Fruit fly (Drosophila melanogaster) whole organism, embryonic: ENCODE measurements around the gene pall.
A peak's percentile ranks its signal among the peaks of the same experiment; 100 is the strongest.

ENCODE experiments used
- Abd-B ChIP-seq: fragments of 200-800 bp; sonication (Bioruptor generic); optimal IDR thresholded peaks from 2 replicates; lab custom pipeline; 2018; ENCODE audit warnings: missing biosample characterization, mild to moderate bottlenecking, missing genetic modification characterization, moderate library complexity
- Atf3 ChIP-seq: fragments of 200-800 bp; sonication (Bioruptor generic); optimal IDR thresholded peaks from 3 replicates; lab custom pipeline; 2016; ENCODE audit warnings: missing biosample characterization, missing genetic modification characterization
- BEAF-32 ChIP-seq: fragments of 200-800 bp; sonication (Bioruptor generic); optimal IDR thresholded peaks from 3 replicates; lab custom pipeline; 2017; ENCODE audit warnings: missing biosample characterization, missing genetic modification characterization, mild to moderate bottlenecking, moderate library complexity, missing genetic modification reagents
- CG10147 ChIP-seq: fragments of 200-800 bp; sonication (Bioruptor generic); optimal IDR thresholded peaks from 2 replicates; lab custom pipeline; 2019; ENCODE audit warnings: missing biosample characterization, mild to moderate bottlenecking, missing genetic modification characterization, moderate library complexity
- CG10543 ChIP-seq: fragments of 200-800 bp; sonication (Bioruptor generic); optimal IDR thresholded peaks from 3 replicates; lab custom pipeline; 2017; ENCODE audit warnings: missing biosample characterization, mild to moderate bottlenecking, missing genetic modification characterization, moderate library complexity
- CG10959 ChIP-seq: fragments of 200-800 bp; sonication (Bioruptor generic); IDR thresholded peaks from 2 replicates; pipeline ENCODE4 v1.3.6; 2022; ENCODE audit warnings: missing biosample characterization, missing genetic modification characterization
- CG10979 ChIP-seq: fragments of 200-800 bp; sonication (Bioruptor generic); optimal IDR thresholded peaks from 2 replicates; lab custom pipeline; 2018; ENCODE audit warnings: missing biosample characterization, mild to moderate bottlenecking, missing genetic modification characterization, moderate library complexity
- CG13894 ChIP-seq: fragments of 200-800 bp; sonication (Bioruptor generic); optimal IDR thresholded peaks from 3 replicates; lab custom pipeline; 2018; ENCODE audit warnings: missing biosample characterization, mild to moderate bottlenecking, missing genetic modification characterization, moderate library complexity
- CG15696 ChIP-seq: fragments of 200-800 bp; sonication (Bioruptor generic); optimal IDR thresholded peaks from 2 replicates; lab custom pipeline; 2019; ENCODE audit warnings: missing biosample characterization, mild to moderate bottlenecking, missing genetic modification characterization, moderate library complexity
- CG16779 ChIP-seq: fragments of 200-800 bp; sonication (Bioruptor generic); IDR thresholded peaks from 2 replicates; pipeline ENCODE4 v1.3.6; 2022; ENCODE audit warnings: missing biosample characterization, missing genetic modification characterization
- CG34224 ChIP-seq: fragments of 200-800 bp; sonication (Bioruptor generic); IDR thresholded peaks from 3 replicates; pipeline ENCODE4 v1.3.6; 2022; ENCODE audit warnings: missing biosample characterization, missing genetic modification characterization; ENCODE audit not compliant: partially characterized antibody
- CG34422 ChIP-seq: fragments of 200-800 bp; sonication (Bioruptor generic); IDR thresholded peaks from 3 replicates; pipeline ENCODE4 v1.3.6; 2022; ENCODE audit warnings: missing biosample characterization, missing genetic modification characterization
- CG6654 ChIP-seq: fragments of 200-800 bp; sonication (Bioruptor generic); optimal IDR thresholded peaks from 2 replicates; lab custom pipeline; 2017; ENCODE audit warnings: missing biosample characterization, mild to moderate bottlenecking, missing genetic modification characterization
- CG8765 ChIP-seq: fragments of 200-800 bp; sonication (Bioruptor generic); IDR thresholded peaks from 2 replicates; pipeline ENCODE4 v1.3.6; 2022; ENCODE audit warnings: missing biosample characterization, missing genetic modification characterization
- D ChIP-seq, 2 experiments: fragments of 200-800 bp in 1 of 2; fragments of >200 bp in 1 of 2; sonication (Bioruptor generic) in 1 of 2; optimal IDR thresholded peaks; 2 replicates in 1 of 2; 3 replicates in 1 of 2; lab custom pipeline; 2017; ENCODE audit warnings: mild to moderate bottlenecking in 1 of 2, missing biosample characterization in 1 of 2, missing genetic modification characterization in 1 of 2, missing genetic modification reagents in 1 of 2
- Dip2 ChIP-seq: fragments of 200-800 bp; sonication (Bioruptor generic); IDR thresholded peaks from 2 replicates; pipeline ENCODE4 v1.3.6; 2022; ENCODE audit warnings: missing biosample characterization, missing genetic modification characterization
- Eip74EF ChIP-seq, 2 experiments: fragments of 200-800 bp in 1 of 2; fragments of >200 bp in 1 of 2; sonication (Bioruptor generic) in 1 of 2; optimal IDR thresholded peaks; 2 replicates each; lab custom pipeline; 2017 to 2019; ENCODE audit warnings: missing biosample characterization in 2 of 2, missing genetic modification characterization in 2 of 2, mild to moderate bottlenecking in 1 of 2, moderate library complexity in 1 of 2
- Elba2 ChIP-seq: fragments of 200-800 bp; sonication (Bioruptor generic); optimal IDR thresholded peaks from 3 replicates; lab custom pipeline; 2016; ENCODE audit warnings: missing biosample characterization, missing genetic modification characterization
- H15 ChIP-seq: fragments of 200-800 bp; sonication (Bioruptor generic); IDR thresholded peaks from 3 replicates; pipeline ENCODE4 v1.3.6; 2022; ENCODE audit warnings: missing biosample characterization, missing genetic modification characterization
- HLH3B ChIP-seq: fragments of 200-800 bp; sonication (Bioruptor generic); IDR thresholded peaks from 2 replicates; pipeline ENCODE4 v1.3.6; 2022; ENCODE audit warnings: missing biosample characterization, missing genetic modification characterization
- HmgD ChIP-seq: fragments of 200-800 bp; sonication (Bioruptor generic); optimal IDR thresholded peaks from 3 replicates; lab custom pipeline; 2016; ENCODE audit warnings: missing biosample characterization, missing genetic modification characterization
- Hr3 ChIP-seq: fragments of 200-800 bp; sonication (Bioruptor generic); optimal IDR thresholded peaks from 3 replicates; lab custom pipeline; 2016; ENCODE audit warnings: missing biosample characterization, missing genetic modification characterization
- Hr39 ChIP-seq: fragments of >200 bp; optimal IDR thresholded peaks from 2 replicates; lab custom pipeline; 2017
- Hr51 ChIP-seq, 2 experiments: fragments of 200-800 bp; sonication (Bioruptor generic); optimal IDR thresholded peaks; 2 replicates in 1 of 2; 3 replicates in 1 of 2; lab custom pipeline; 2016 to 2018; ENCODE audit warnings: missing biosample characterization in 2 of 2, missing genetic modification characterization in 2 of 2, mild to moderate bottlenecking in 1 of 2, moderate library complexity in 1 of 2
- Med ChIP-seq: fragments of 200-800 bp; sonication (Bioruptor generic); peaks from one replicate; lab custom pipeline; 2016; ENCODE audit warnings: missing biosample characterization, missing genetic modification characterization, mild to moderate bottlenecking, inconsistent platforms, moderate library complexity
- Six4 ChIP-seq: fragments of 200-800 bp; sonication (Bioruptor generic); optimal IDR thresholded peaks from 2 replicates; lab custom pipeline; 2016; ENCODE audit warnings: missing biosample characterization, missing genetic modification characterization
- Vsx1 ChIP-seq: fragments of 200-800 bp; sonication (Bioruptor generic); optimal IDR thresholded peaks from 2 replicates; lab custom pipeline; 2017; ENCODE audit warnings: missing biosample characterization, mild to moderate bottlenecking, missing genetic modification characterization, missing genetic modification reagents
- al ChIP-seq: fragments of 200-800 bp; sonication (Bioruptor generic); IDR thresholded peaks from 2 replicates; pipeline ENCODE4 v1.3.6; 2022; ENCODE audit warnings: missing biosample characterization, missing genetic modification characterization
- ash1 ChIP-seq: fragments of 200-800 bp; sonication (Bioruptor generic); optimal IDR thresholded peaks from 2 replicates; lab custom pipeline; 2018; ENCODE audit warnings: missing biosample characterization, mild to moderate bottlenecking, missing genetic modification characterization
- bcd ChIP-seq: fragments of 200-800 bp; sonication (Bioruptor generic); optimal IDR thresholded peaks from 2 replicates; lab custom pipeline; 2017; ENCODE audit warnings: missing biosample characterization, mild to moderate bottlenecking, missing genetic modification characterization
- chinmo ChIP-seq: fragments of 200-800 bp; sonication (Bioruptor generic); IDR thresholded peaks from 4 replicates; pipeline ENCODE4 v1.3.6; 2022; ENCODE audit warnings: missing biosample characterization, missing genetic modification characterization; ENCODE audit not compliant: partially characterized antibody
- cwo ChIP-seq: fragments of 200-800 bp; sonication (Bioruptor generic); optimal IDR thresholded peaks from 3 replicates; lab custom pipeline; 2017; ENCODE audit warnings: missing biosample characterization, missing genetic modification characterization, mild to moderate bottlenecking, moderate library complexity, missing genetic modification reagents
- exex ChIP-seq: fragments of 200-800 bp; sonication (Bioruptor generic); optimal IDR thresholded peaks from 4 replicates; lab custom pipeline; 2018; ENCODE audit warnings: missing biosample characterization, mild to moderate bottlenecking, missing genetic modification characterization, moderate library complexity
- eyg ChIP-seq: fragments of 200-800 bp; sonication (Bioruptor generic); optimal IDR thresholded peaks from 3 replicates; lab custom pipeline; 2016; ENCODE audit warnings: missing biosample characterization, missing genetic modification characterization
- fd64A ChIP-seq: fragments of 200-800 bp; sonication (Bioruptor generic); optimal IDR thresholded peaks from 3 replicates; lab custom pipeline; 2018; ENCODE audit warnings: missing biosample characterization, mild to moderate bottlenecking, missing genetic modification characterization
- grn ChIP-seq: fragments of 200-800 bp; sonication (Bioruptor generic); optimal IDR thresholded peaks from 3 replicates; lab custom pipeline; 2017; ENCODE audit warnings: missing biosample characterization, missing genetic modification characterization
- phol ChIP-seq: fragments of 200-800 bp; sonication (Bioruptor generic); optimal IDR thresholded peaks from 3 replicates; lab custom pipeline; 2018; ENCODE audit warnings: missing biosample characterization, mild to moderate bottlenecking, missing genetic modification characterization, moderate library complexity
- pnt ChIP-seq: fragments of 200-800 bp; sonication (Bioruptor generic); optimal IDR thresholded peaks from 3 replicates; lab custom pipeline; 2016; ENCODE audit warnings: missing biosample characterization, missing genetic modification characterization
- pros ChIP-seq: fragments of 200-800 bp; sonication (Bioruptor generic); optimal IDR thresholded peaks from 3 replicates; lab custom pipeline; 2019; ENCODE audit warnings: missing biosample characterization, mild to moderate bottlenecking, missing genetic modification characterization, moderate library complexity
- ssp ChIP-seq: fragments of 200-800 bp; sonication (Bioruptor generic); IDR thresholded peaks from 2 replicates; pipeline ENCODE4 v1.3.6; 2022; ENCODE audit warnings: missing biosample characterization, missing genetic modification characterization
- sug ChIP-seq: fragments of 200-800 bp; optimal IDR thresholded peaks from 2 replicates; lab custom pipeline; 2019; ENCODE audit warnings: missing biosample characterization, mild to moderate bottlenecking, missing genetic modification characterization, moderate library complexity
- vnd ChIP-seq: fragments of 200-800 bp; sonication (Bioruptor generic); IDR thresholded peaks from 3 replicates; pipeline ENCODE4 v1.3.6; 2022; ENCODE audit warnings: missing biosample characterization, missing genetic modification characterization; ENCODE audit not compliant: partially characterized antibody

Gene pall

DNA sequence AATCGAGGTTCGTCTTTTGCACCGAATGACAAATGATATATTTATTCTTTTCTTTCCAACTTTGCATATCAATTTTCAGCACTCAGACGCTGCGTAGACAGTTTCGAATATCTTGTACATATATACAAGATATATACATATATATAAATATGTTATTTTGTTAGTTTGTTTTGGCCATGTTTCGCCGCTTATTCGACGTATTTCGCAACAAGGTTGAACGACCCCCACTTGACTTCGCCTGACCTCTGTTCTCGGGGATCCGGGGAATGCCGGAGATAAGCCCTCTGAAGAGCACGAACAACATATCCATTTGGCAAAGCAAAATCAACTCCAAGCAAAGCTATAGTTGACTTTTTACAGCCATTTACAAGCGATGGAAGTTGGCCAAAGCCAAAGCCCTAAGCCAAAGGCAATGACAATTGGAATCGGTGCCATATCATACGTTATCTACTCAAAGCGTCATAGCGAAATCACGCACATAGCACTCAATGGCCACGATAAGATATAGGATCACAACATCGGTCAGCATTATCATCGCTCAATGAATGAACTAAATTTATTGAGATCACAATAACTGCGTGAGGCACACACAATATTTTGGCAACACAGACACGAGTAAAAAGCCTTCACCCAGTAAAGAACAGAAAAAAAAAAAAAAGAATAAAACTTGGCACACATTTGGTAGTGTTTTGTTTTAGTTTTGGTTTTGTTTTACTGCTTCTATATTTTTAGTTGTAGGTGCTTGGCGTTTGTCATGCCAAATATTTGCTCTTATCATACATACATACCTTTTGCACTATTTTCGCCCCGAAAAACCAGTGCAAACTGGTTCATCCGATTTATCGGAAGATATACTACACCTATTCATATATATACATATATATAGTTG, 12.6 kb upstream of the pall start (continued):
- TF ChIP-seq chinmo (GFP tag; lab: Robert Waterston, UW) = 0 out of 4 replicates have a peak, but pooled peaks have one; percentile 18
- no peak for TF ChIP-seq ssp (GFP tag; lab: Robert Waterston, UW)
- TF ChIP-seq cwo (GFP tag; lab: Kevin White, UChicago) = peak; percentile 43
- TF ChIP-seq CG10979 (tag; lab: Kevin White, UChicago) = no peak
- TF ChIP-seq CG34224 (GFP tag; lab: Robert Waterston, UW) = no peak
- no peak for TF ChIP-seq bcd (GFP tag; lab: Kevin White, UChicago)
- TF ChIP-seq CG10959 (GFP tag; lab: Robert Waterston, UW) = no peak
- no peak for TF ChIP-seq CG10147 (GFP tag; lab: Kevin White, UChicago)
- TF ChIP-seq grn (GFP tag; lab: Kevin White, UChicago) = peak; percentile 39
- peak; percentile 31 for TF ChIP-seq CG10543 (GFP tag; lab: Kevin White, UChicago)
- peak; percentile 44 for TF ChIP-seq sug (tag; lab: Kevin White, UChicago)
- TF ChIP-seq CG34422 (GFP tag; lab: Robert Waterston, UW) = no peak
- TF ChIP-seq vnd (GFP tag; lab: Robert Waterston, UW) = no peak
- TF ChIP-seq HmgD = no peak
- TF ChIP-seq CG6654 (GFP tag; lab: Kevin White, UChicago) = no peak
- peak; percentile 11 for TF ChIP-seq CG13894 (tag; lab: Kevin White, UChicago)
- TF ChIP-seq Elba2 (GFP tag; lab: Kevin White, UChicago) = no peak
- no peak for TF ChIP-seq CG16779 (GFP tag; lab: Robert Waterston, UW)
- TF ChIP-seq Med (GFP tag; lab: Kevin White, UChicago) = peak; percentile 38
- TF ChIP-seq exex = peak; percentile 58
- TF ChIP-seq Six4 (GFP tag; lab: Kevin White, UChicago) = no peak
- no peak for TF ChIP-seq fd64A (GFP tag; lab: Kevin White, UChicago)
- TF ChIP-seq CG15696 (tag; lab: Kevin White, UChicago) = no peak
- no peak for TF ChIP-seq BEAF-32 (GFP tag; lab: Kevin White, UChicago)
- no peak for TF ChIP-seq H15 (GFP tag; lab: Robert Waterston, UW)
- no peak for TF ChIP-seq phol (tag; lab: Kevin White, UChicago)

- no peak for TF ChIP-seq pros (GFP tag; lab: Kevin White, UChicago)
- TF ChIP-seq HLH3B = no peak
- TF ChIP-seq CG10543 (GFP tag; lab: Kevin White, UChicago) = no peak
- no peak for TF ChIP-seq Vsx1 (GFP tag; lab: Kevin White, UChicago)
- TF ChIP-seq eyg (GFP tag; lab: Kevin White, UChicago) = no peak
- no peak for TF ChIP-seq ash1 (GFP tag; lab: Kevin White, UChicago)
- TF ChIP-seq Abd-B (GFP tag; lab: Kevin White, UChicago) = no peak
- no peak for TF ChIP-seq Hr39
- no peak for TF ChIP-seq Hr3 (GFP tag; lab: Kevin White, UChicago)
- no peak for TF ChIP-seq Hr51 (GFP tag; optimal IDR thresholded peaks at IDR 0.05; lab: Kevin White, UChicago)
- no peak for TF ChIP-seq CG8765 (GFP tag; lab: Robert Waterston, UW)
- no peak for TF ChIP-seq Dip2 (GFP tag; lab: Robert Waterston, UW)
- no peak for TF ChIP-seq pnt (GFP tag; lab: Kevin White, UChicago)
- TF ChIP-seq D (optimal IDR thresholded peaks at IDR 0.05; lab: Kevin White, UChicago) = no peak
- no peak for TF ChIP-seq D (GFP tag; optimal IDR thresholded peaks at IDR 0.05; lab: Kevin White, UChicago)
- TF ChIP-seq al (GFP tag; lab: Robert Waterston, UW) = no peak
- TF ChIP-seq Atf3 (GFP tag; lab: Kevin White, UChicago) = no peak
- TF ChIP-seq Eip74EF (GFP tag; optimal IDR thresholded peaks at IDR 0.05; lab: Kevin White, UChicago) = no peak
Measured at dm6 chr3L:9497981-9498619, 10.5 kb upstream of the pall start.
